Fruit fly (Drosophila melanogaster) whole organism, prepupa: ENCODE results near the gene CG31998.
A peak's percentile ranks its signal among the peaks of the same experiment; 100 is the strongest.

ENCODE experiments used
- Blimp-1 ChIP-seq: fragments of 200-800 bp; sonication (Bioruptor generic); optimal IDR thresholded peaks from 3 replicates; lab custom pipeline; 2017; ENCODE audit warnings: missing biosample characterization, missing genetic modification characterization, mild to moderate bottlenecking, moderate library complexity, missing genetic modification reagents
- CG10631 ChIP-seq: fragments of 200-800 bp; sonication (Bioruptor generic); optimal IDR thresholded peaks from 2 replicates; lab custom pipeline; 2016; ENCODE audit warnings: missing biosample characterization, missing genetic modification characterization
- CG10669 ChIP-seq: fragments of 200-800 bp; sonication (Bioruptor generic); optimal IDR thresholded peaks from 3 replicates; lab custom pipeline; 2018; ENCODE audit warnings: missing biosample characterization, mild to moderate bottlenecking, missing genetic modification characterization, moderate library complexity
- CG11294 ChIP-seq: fragments of 200-800 bp; sonication (Bioruptor generic); IDR thresholded peaks from 2 replicates; pipeline ENCODE4 v1.3.6; 2022; ENCODE audit warnings: missing biosample characterization, missing genetic modification characterization
- CG11762 ChIP-seq: fragments of 200-800 bp; sonication (Bioruptor generic); optimal IDR thresholded peaks from 3 replicates; lab custom pipeline; 2016; ENCODE audit warnings: missing biosample characterization, missing genetic modification characterization; ENCODE audit not compliant: insufficient read depth
- CG1621 ChIP-seq: fragments of 200-800 bp; sonication (Bioruptor generic); optimal IDR thresholded peaks from 3 replicates; lab custom pipeline; 2018; ENCODE audit warnings: missing biosample characterization, mild to moderate bottlenecking, missing genetic modification characterization
- CG16779 ChIP-seq: fragments of 200-800 bp; sonication (Bioruptor generic); optimal IDR thresholded peaks from 3 replicates; lab custom pipeline; 2017; ENCODE audit warnings: missing biosample characterization, mild to moderate bottlenecking, missing genetic modification characterization
- CG3032 ChIP-seq: fragments of 200-800 bp; optimal IDR thresholded peaks from 2 replicates; lab custom pipeline; 2019; ENCODE audit warnings: missing biosample characterization, mild to moderate bottlenecking, missing genetic modification characterization, moderate library complexity
- CG34406 ChIP-seq: fragments of 200-800 bp; sonication (Bioruptor generic); optimal IDR thresholded peaks from 3 replicates; lab custom pipeline; 2016; ENCODE audit warnings: missing biosample characterization, missing genetic modification characterization
- CG9139 ChIP-seq: fragments of 200-800 bp; sonication (Bioruptor generic); optimal IDR thresholded peaks from 3 replicates; lab custom pipeline; 2017; ENCODE audit warnings: missing biosample characterization, mild to moderate bottlenecking, missing genetic modification characterization
- Eip75B ChIP-seq: fragments of 200-800 bp; sonication (Bioruptor generic); optimal IDR thresholded peaks from 3 replicates; lab custom pipeline; 2016; ENCODE audit warnings: missing biosample characterization, missing genetic modification characterization
- Eip78C ChIP-seq: fragments of 200-800 bp; sonication (Bioruptor generic); peaks from one replicate; lab custom pipeline; 2016; ENCODE audit warnings: missing biosample characterization, missing genetic modification characterization
- Ets21C ChIP-seq: fragments of 200-800 bp; sonication (Bioruptor generic); optimal IDR thresholded peaks from 3 replicates; lab custom pipeline; 2016; ENCODE audit warnings: missing biosample characterization, missing genetic modification characterization
- Hr38 ChIP-seq: sonication (Bioruptor generic); optimal IDR thresholded peaks from 2 replicates; lab custom pipeline; 2016; ENCODE audit warnings: missing biosample characterization, missing genetic modification characterization
- Hr4 ChIP-seq: fragments of 200-800 bp; sonication (Bioruptor generic); optimal IDR thresholded peaks from 3 replicates; lab custom pipeline; 2016; ENCODE audit warnings: missing biosample characterization, missing genetic modification characterization
- Met ChIP-seq: fragments of 200-800 bp; sonication (Bioruptor generic); optimal IDR thresholded peaks from 3 replicates; lab custom pipeline; 2016; ENCODE audit warnings: missing biosample characterization, missing genetic modification characterization
- OdsH ChIP-seq: fragments of 200-800 bp; sonication (Bioruptor generic); optimal IDR thresholded peaks from 3 replicates; lab custom pipeline; 2016; ENCODE audit warnings: missing biosample characterization, missing genetic modification characterization
- Smox ChIP-seq: fragments of 200-800 bp; sonication (Bioruptor generic); optimal IDR thresholded peaks from 3 replicates; lab custom pipeline; 2016; ENCODE audit warnings: missing biosample characterization, missing genetic modification characterization
- Sox102F ChIP-seq: fragments of 200-800 bp; sonication (Bioruptor generic); optimal IDR thresholded peaks from 2 replicates; lab custom pipeline; 2016; ENCODE audit warnings: missing biosample characterization, mild to moderate bottlenecking, missing genetic modification characterization
- Sox14 ChIP-seq: fragments of 200-800 bp; sonication (Bioruptor generic); optimal IDR thresholded peaks from 3 replicates; lab custom pipeline; 2016; ENCODE audit warnings: missing biosample characterization, missing genetic modification characterization
- achi ChIP-seq: fragments of 200-800 bp; sonication (Bioruptor generic); optimal IDR thresholded peaks from 3 replicates; lab custom pipeline; 2016; ENCODE audit warnings: missing biosample characterization, missing genetic modification characterization
- acj6 ChIP-seq: fragments of 200-800 bp; sonication (Bioruptor generic); optimal IDR thresholded peaks from 3 replicates; lab custom pipeline; 2016; ENCODE audit warnings: missing biosample characterization, missing genetic modification characterization
- cyc ChIP-seq: fragments of 200-800 bp; sonication (Bioruptor generic); optimal IDR thresholded peaks from 3 replicates; lab custom pipeline; 2016; ENCODE audit warnings: missing biosample characterization, missing genetic modification characterization
- dac ChIP-seq: fragments of 200-800 bp; sonication (Bioruptor generic); optimal IDR thresholded peaks from 2 replicates; lab custom pipeline; 2017; ENCODE audit warnings: missing biosample characterization, mild to moderate bottlenecking, missing genetic modification characterization
- dsx ChIP-seq: fragments of 200-800 bp; optimal IDR thresholded peaks from 3 replicates; lab custom pipeline; 2019; ENCODE audit warnings: missing biosample characterization, mild to moderate bottlenecking, missing genetic modification characterization, moderate library complexity; ENCODE audit not compliant: poor library complexity, severe bottlenecking
- eg ChIP-seq: fragments of 200-800 bp; sonication (Bioruptor generic); IDR thresholded peaks from 3 replicates; pipeline ENCODE4 v1.3.6; 2022; ENCODE audit warnings: missing biosample characterization, missing genetic modification characterization
- esn ChIP-seq: fragments of 200-800 bp; sonication (Bioruptor generic); optimal IDR thresholded peaks from 2 replicates; lab custom pipeline; 2016; ENCODE audit warnings: missing biosample characterization, mild to moderate bottlenecking, missing genetic modification characterization, moderate library complexity
- fd59A ChIP-seq: fragments of 200-800 bp; sonication (Bioruptor generic); optimal IDR thresholded peaks from 2 replicates; lab custom pipeline; 2017; ENCODE audit warnings: missing biosample characterization, mild to moderate bottlenecking, missing genetic modification characterization, missing genetic modification reagents
- fd85E ChIP-seq: fragments of 200-800 bp; sonication (Bioruptor generic); optimal IDR thresholded peaks from 3 replicates; lab custom pipeline; 2016; ENCODE audit warnings: missing biosample characterization, missing genetic modification characterization
- net ChIP-seq: fragments of 200-800 bp; sonication (Bioruptor generic); optimal IDR thresholded peaks from 3 replicates; lab custom pipeline; 2016; ENCODE audit warnings: missing biosample characterization, missing genetic modification characterization
- salr ChIP-seq, 2 experiments: fragments of 200-800 bp; sonication (Bioruptor generic); optimal IDR thresholded peaks; 3 replicates each; lab custom pipeline; 2016 to 2018; ENCODE audit warnings: missing biosample characterization in 2 of 2, missing genetic modification characterization in 2 of 2, mild to moderate bottlenecking in 1 of 2
- svp ChIP-seq: fragments of 200-800 bp; sonication (Bioruptor generic); peaks from one replicate; lab custom pipeline; 2016; ENCODE audit warnings: missing biosample characterization, missing genetic modification characterization
- topi ChIP-seq: fragments of 200-800 bp; sonication (Bioruptor generic); optimal IDR thresholded peaks from 3 replicates; lab custom pipeline; 2016; ENCODE audit warnings: missing biosample characterization, missing genetic modification characterization
- vri ChIP-seq: fragments of 200-800 bp; sonication (Bioruptor generic); optimal IDR thresholded peaks from 3 replicates; lab custom pipeline; 2016; ENCODE audit warnings: missing biosample characterization, mild to moderate bottlenecking, missing genetic modification characterization

Gene CG31998

dm6 chr4:205671-206252, at the start of gene CG31998:
Gene CG31998, minus strand, starts transcription at chr4:205945.
- TF ChIP-seq cyc (peak; percentile 23), Eip78C (GFP tag; lab: Kevin White, UChicago) (no peak), esn (GFP tag; lab: Kevin White, UChicago) (peak; percentile 8), Ets21C (no peak), vri (GFP tag; lab: Kevin White, UChicago) (no peak), Hr38 (GFP tag; lab: Kevin White, UChicago) (no peak), acj6 (GFP tag; lab: Kevin White, UChicago) (no peak), CG3032 (peak; percentile 37)

- TF ChIP-seq dsx (no peak), CG10631 (GFP tag; lab: Kevin White, UChicago) (no peak), Hr4 (GFP tag; lab: Kevin White, UChicago) (no peak), esn (GFP tag; lab: Kevin White, UChicago) (no peak)
Measured at dm6 chr4:254697-255096, 49.0 kb upstream of the CG31998 start, which contains the start of gene RhoGAP102A. Gene RhoGAP102A, plus strand, starts transcription at chr4:254997.

- TF ChIP-seq fd85E (GFP tag; lab: Kevin White, UChicago) (no peak), topi (GFP tag; lab: Kevin White, UChicago) (no peak), CG10669 (no peak), dsx (no peak), Blimp-1 (GFP tag; lab: Kevin White, UChicago) (no peak), cyc (no peak), fd59A (GFP tag; lab: Kevin White, UChicago) (no peak), svp (no peak), CG34406 (GFP tag; lab: Kevin White, UChicago) (no peak)
Measured at dm6 chr4:253176-253575, 47.4 kb upstream of the CG31998 start, which contains the start of gene dpr7. Gene dpr7, minus strand, starts transcription at chr4:253329.

- TF ChIP-seq CG34406 (GFP tag; lab: Kevin White, UChicago) (no peak), Eip75B (GFP tag; lab: Kevin White, UChicago) (no peak), CG10669 (no peak), Smox (GFP tag; lab: Kevin White, UChicago) (no peak), CG16779 (no peak), net (GFP tag; lab: Kevin White, UChicago) (no peak), CG11294 (GFP tag; lab: Robert Waterston, UW) (no peak), dac (GFP tag; lab: Kevin White, UChicago) (no peak), CG11762 (GFP tag; lab: Kevin White, UChicago) (no peak), CG1621 (tag; lab: Kevin White, UChicago) (no peak), eg (GFP tag; lab: Robert Waterston, UW) (no peak)
Measured at dm6 chr4:240850-241249, 35.1 kb upstream of the CG31998 start.

dm6 chr4:238400-238799, 32.7 kb upstream of the CG31998 start:
- TF ChIP-seq salr (GFP tag; optimal IDR thresholded peaks at IDR 0.05; lab: Kevin White, UChicago) = no peak
- no peak for TF ChIP-seq dac (GFP tag; lab: Kevin White, UChicago)
- no peak for TF ChIP-seq achi (GFP tag; lab: Kevin White, UChicago)
- no peak for TF ChIP-seq OdsH (GFP tag; lab: Kevin White, UChicago)
- TF ChIP-seq Met = no peak
- no peak for TF ChIP-seq Sox14 (GFP tag; lab: Kevin White, UChicago)
- no peak for TF ChIP-seq CG9139 (GFP tag; lab: Kevin White, UChicago)
- no peak for TF ChIP-seq Hr38 (GFP tag; lab: Kevin White, UChicago)
- no peak for TF ChIP-seq Sox102F
